Fruit fly (Drosophila melanogaster): Measurements from ENCODE around the gene CG16743.

CG16743 gene

DNA sequence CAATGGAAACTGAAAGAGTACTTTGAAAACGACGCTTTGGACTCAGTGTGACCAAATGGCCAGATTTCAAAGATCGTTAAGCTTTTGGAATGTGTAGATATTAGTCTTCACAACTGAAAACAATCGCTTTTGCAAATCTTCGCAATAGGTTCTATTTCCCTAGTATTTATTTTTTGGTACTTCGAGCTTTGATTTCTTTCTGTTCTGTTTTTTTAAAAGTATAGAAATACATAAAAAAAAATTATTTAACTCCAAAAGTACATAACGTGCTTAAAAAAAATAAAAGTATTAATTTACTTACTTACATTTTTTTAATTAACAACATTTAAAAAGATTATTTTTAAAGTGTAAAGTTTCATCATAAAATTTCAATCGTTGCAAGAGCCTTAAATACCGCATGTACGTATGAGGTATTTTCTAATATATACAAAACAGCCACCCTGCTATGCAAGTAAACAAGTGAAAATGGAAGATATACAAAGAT is 15.3 kb downstream of the CG16743 start, which contains the start of the genes piwi and CG12253 (continued):
- TF ChIP-seq CG4318 (GFP tag; optimal IDR thresholded peaks at IDR 0.05): peak; percentile 79
- peak; percentile 34 for TF ChIP-seq Met (GFP tag; optimal IDR thresholded peaks at IDR 0.05)
- TF ChIP-seq Blimp-1 (GFP tag; optimal IDR thresholded peaks at IDR 0.05): no peak
- TF ChIP-seq Sox102F (GFP tag; optimal IDR thresholded peaks at IDR 0.05): no peak
- no peak for TF ChIP-seq CG3919 (GFP tag; optimal IDR thresholded peaks at IDR 0.05)
- peak; percentile 58 for TF ChIP-seq Hr4 (GFP tag; optimal IDR thresholded peaks at IDR 0.05)
- TF ChIP-seq Eip75B (GFP tag; optimal IDR thresholded peaks at IDR 0.05): peak; percentile 36
- TF ChIP-seq spab (GFP tag; optimal IDR thresholded peaks at IDR 0.05): no peak
- peak; percentile 66 for TF ChIP-seq CG8632 (GFP tag; optimal IDR thresholded peaks at IDR 0.05)
- no peak for TF ChIP-seq CG7368 (GFP tag; optimal IDR thresholded peaks at IDR 0.05)
- TF ChIP-seq cyc (GFP tag; optimal IDR thresholded peaks at IDR 0.05): peak; percentile 46
- TF ChIP-seq lz (GFP tag; optimal IDR thresholded peaks at IDR 0.05): peak; percentile 66
- peak; percentile 14 for TF ChIP-seq dac (GFP tag; optimal IDR thresholded peaks at IDR 0.05)
- peak; percentile 65 for TF ChIP-seq CG31627 (GFP tag; optimal IDR thresholded peaks at IDR 0.05)
- no peak for TF ChIP-seq CG11294 (GFP tag; IDR thresholded peaks at IDR 0.05)

DNA sequence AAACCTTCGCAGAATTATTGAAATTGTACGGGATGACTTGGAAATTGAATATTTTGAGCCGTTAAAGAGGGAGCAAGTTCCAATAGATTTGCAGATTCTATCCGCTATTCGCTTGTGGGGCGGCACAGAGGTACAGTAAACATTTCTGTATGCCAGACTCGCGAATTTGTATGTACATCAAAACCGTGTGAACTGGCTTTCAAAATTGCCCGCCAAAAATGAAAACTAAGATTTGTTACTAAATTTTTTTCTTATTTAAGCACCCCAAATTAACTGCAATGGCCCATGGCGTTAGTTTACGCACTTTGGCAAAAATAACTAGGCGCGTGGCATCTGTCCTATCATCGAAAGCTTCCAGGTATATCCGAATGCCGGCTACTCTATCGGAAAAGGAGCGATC is 15.9 kb downstream of the CG16743 start:
- TF ChIP-seq CG11294 (GFP tag; IDR thresholded peaks at IDR 0.05): no peak
- TF ChIP-seq CG6276 (GFP tag; optimal IDR thresholded peaks at IDR 0.05): no peak
- TF ChIP-seq Eip78C (GFP tag): no peak
- no peak for TF ChIP-seq Eip75B (GFP tag; optimal IDR thresholded peaks at IDR 0.05)
- no peak for TF ChIP-seq Sox15 (GFP tag; optimal IDR thresholded peaks at IDR 0.05)
- no peak for TF ChIP-seq Met (GFP tag; optimal IDR thresholded peaks at IDR 0.05)
- TF ChIP-seq CG7368 (GFP tag; optimal IDR thresholded peaks at IDR 0.05): no peak
- TF ChIP-seq CG6792 (GFP tag; optimal IDR thresholded peaks at IDR 0.05): no peak
- TF ChIP-seq CG10631 (GFP tag; optimal IDR thresholded peaks at IDR 0.05): no peak

DNA sequence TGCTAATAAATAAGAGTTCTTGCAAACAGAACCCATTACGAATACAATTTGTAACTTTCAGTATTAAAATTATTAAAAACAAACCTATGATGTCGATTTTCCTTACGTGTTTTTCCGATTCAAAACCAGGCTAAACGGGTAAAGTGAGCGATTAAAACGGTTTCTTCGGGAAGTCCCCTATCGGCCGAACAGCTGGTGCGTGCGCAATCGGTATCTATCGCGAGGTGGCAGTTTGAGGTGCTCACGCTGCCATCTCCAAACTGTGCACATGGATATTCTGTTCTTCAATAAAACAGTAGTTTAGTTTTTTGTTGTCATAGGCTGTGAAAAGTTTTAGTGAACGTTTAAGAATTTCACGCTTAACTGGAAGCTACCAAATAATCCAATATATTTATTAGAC is 17.1 kb downstream of the CG16743 start, which contains the start of gene TTLL4A:
TSS of gene TTLL4A (plus strand) at position 240 of the 400 bp plus-strand sequence.
- TF ChIP-seq Blimp-1 (GFP tag; optimal IDR thresholded peaks at IDR 0.05) (no peak), fd59A (GFP tag; optimal IDR thresholded peaks at IDR 0.05) (no peak), CG3032 (tag; optimal IDR thresholded peaks at IDR 0.05) (no peak), Hr4 (GFP tag; optimal IDR thresholded peaks at IDR 0.05) (peak; percentile 22), lz (GFP tag; optimal IDR thresholded peaks at IDR 0.05) (peak; percentile 14), esn (GFP tag; optimal IDR thresholded peaks at IDR 0.05) (peak; percentile 50)

DNA sequence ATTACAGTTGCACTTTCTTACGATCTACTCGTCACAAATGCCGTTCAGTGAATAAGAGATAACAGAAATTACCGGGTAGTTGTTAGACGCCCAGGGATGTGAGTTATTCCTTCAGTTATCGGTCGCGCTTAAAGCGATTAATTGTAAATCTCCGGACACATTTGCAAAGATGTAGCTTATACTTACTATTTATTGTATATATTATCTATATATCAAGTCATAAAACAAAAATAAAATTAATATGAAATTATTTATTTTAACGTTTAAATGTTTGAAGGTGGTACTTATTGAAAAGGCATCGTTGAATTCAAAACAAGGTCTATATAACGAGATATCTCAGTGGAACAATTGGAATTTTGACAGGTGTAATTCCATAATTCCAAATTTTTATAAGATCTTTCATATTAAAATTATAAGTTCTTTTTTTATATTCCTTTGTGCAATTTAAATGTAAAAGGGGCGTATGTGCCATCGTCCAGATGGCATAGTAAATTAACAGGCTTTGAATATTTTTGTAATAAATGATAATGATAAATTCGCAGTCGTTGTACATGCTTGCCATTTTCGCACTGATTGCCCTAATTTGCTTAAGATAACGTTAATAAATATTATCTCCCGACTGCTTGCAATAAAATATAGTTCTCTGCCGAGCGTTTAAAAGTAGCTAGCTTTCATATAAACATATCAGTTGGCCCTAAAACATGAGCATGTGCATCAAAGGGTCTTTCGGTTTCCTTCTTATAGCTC is 29.5 kb downstream of the CG16743 start, which contains the start of the genes aub and lectin-33A:
TSS of gene aub (minus strand) at position 101 of the 747 bp plus-strand sequence.
TSS of gene lectin-33A (plus strand) at position 697 of the 747 bp plus-strand sequence.
- TF ChIP-seq cyc (GFP tag; optimal IDR thresholded peaks at IDR 0.05) (no peak), fkh (GFP tag; optimal IDR thresholded peaks at IDR 0.05) (no peak), Met (GFP tag; optimal IDR thresholded peaks at IDR 0.05) (no peak), CG6808 (GFP tag; optimal IDR thresholded peaks at IDR 0.05) (no peak), dac (GFP tag; optimal IDR thresholded peaks at IDR 0.05) (no peak), Sox15 (GFP tag; optimal IDR thresholded peaks at IDR 0.05) (no peak), CG9139 (GFP tag; optimal IDR thresholded peaks at IDR 0.05) (no peak), CG6163 (GFP tag; IDR thresholded peaks at IDR 0.05) (no peak), CG32006 (GFP tag; optimal IDR thresholded peaks at IDR 0.05) (no peak), CG7368 (GFP tag; optimal IDR thresholded peaks at IDR 0.05) (no peak), CG11762 (GFP tag; optimal IDR thresholded peaks at IDR 0.05; ENCODE audit: insufficient read depth) (no peak)

DNA sequence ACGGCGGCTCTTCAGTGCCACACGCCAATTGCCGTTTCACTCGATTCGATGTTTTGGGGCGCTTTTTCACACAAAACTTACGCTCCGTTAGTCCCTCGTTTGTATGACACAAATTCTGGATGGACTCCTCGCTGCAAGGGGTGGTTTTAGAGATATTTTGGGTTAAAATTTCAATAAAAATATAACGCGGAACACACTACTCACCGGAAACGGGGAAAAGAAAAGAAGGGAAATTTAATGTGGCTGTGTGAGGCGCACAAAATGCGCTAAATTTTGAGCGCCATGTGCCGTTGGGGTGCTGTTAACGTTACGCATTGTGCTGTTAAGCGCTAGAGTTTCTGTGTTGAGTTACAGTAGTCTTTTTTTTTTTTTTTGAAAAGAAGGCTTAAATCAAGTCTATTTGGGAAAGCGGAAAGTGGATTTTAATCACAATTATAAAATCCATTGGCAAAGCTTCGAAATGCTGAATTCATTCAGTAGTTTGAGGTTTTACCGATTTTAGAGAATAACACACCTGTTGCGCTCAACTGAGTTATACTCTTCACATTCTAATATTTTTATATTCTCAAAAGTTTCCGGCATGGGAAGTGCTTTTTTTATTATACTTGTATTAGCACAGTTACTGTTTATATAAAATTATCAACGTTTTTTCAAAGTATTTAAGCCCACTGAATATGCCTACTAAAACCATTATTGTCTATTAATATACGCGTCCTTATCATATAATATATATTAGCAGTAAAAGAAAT is 32.0 kb downstream of the CG16743 start, which contains the start of gene RpL9:
TSS of gene RpL9 (minus strand) at position 265 of the 749 bp plus-strand sequence.
- TF ChIP-seq Blimp-1 (GFP tag; optimal IDR thresholded peaks at IDR 0.05) (peak; percentile 34), CG16779 (tag; optimal IDR thresholded peaks at IDR 0.05) (no peak), CG6276 (GFP tag; optimal IDR thresholded peaks at IDR 0.05) (no peak), Sox14 (GFP tag; optimal IDR thresholded peaks at IDR 0.05) (no peak), achi (GFP tag; optimal IDR thresholded peaks at IDR 0.05) (no peak), Hr4 (GFP tag; optimal IDR thresholded peaks at IDR 0.05) (no peak), ss (GFP tag; optimal IDR thresholded peaks at IDR 0.05) (no peak), Gug (GFP tag; IDR thresholded peaks at IDR 0.05) (no peak), CG6792 (GFP tag; optimal IDR thresholded peaks at IDR 0.05) (peak; percentile 54), Eip93F (GFP tag; optimal IDR thresholded peaks at IDR 0.05) (no peak), salr (GFP tag; optimal IDR thresholded peaks at IDR 0.05) (no peak), OdsH (GFP tag; optimal IDR thresholded peaks at IDR 0.05) (peak; percentile 60), CG11762 (GFP tag; optimal IDR thresholded peaks at IDR 0.05; ENCODE audit: insufficient read depth) (peak; percentile 29), CG8632 (GFP tag; optimal IDR thresholded peaks at IDR 0.05) (peak; percentile 71), Eip78C (GFP tag) (peak; percentile 92), dac (GFP tag; optimal IDR thresholded peaks at IDR 0.05) (no peak), fd85E (GFP tag; optimal IDR thresholded peaks at IDR 0.05) (peak; percentile 17)

Data from whole organism, prepupa.